Worm (Caenorhabditis elegans): Measurements from ENCODE around the gene hsp-12.3.

- TF ChIP-seq F13H6.1 (tag; optimal IDR thresholded peaks at IDR 0.05): peak; percentile 42
- TF ChIP-seq nhr-11 (tag; optimal IDR thresholded peaks at IDR 0.05): no peak
- no peak for TF ChIP-seq nhr-232 (tag; optimal IDR thresholded peaks at IDR 0.05)
- TF ChIP-seq ceh-2 (tag; optimal IDR thresholded peaks at IDR 0.05): peak; percentile 41
Measured at ce11 chrIV:9444417-9445026, 785 bp downstream of the hsp-12.3 start.
